Worm (Caenorhabditis elegans) whole organism, L4 larva: Measurements from ENCODE around the gene C25D7.10.

Experiments
- F49E8.2 ChIP-seq: sonication (generic microtip); optimal IDR thresholded peaks from 2 replicates; lab custom pipeline; 2016; ENCODE audit warnings: missing compliant biosample characterization, mild to moderate bottlenecking, missing genetic modification characterization, borderline replicate concordance
- R02D3.7 ChIP-seq: fragments of 150-350 bp; sonication (generic microtip); optimal IDR thresholded peaks from 3 replicates; lab custom pipeline; 2014; ENCODE audit warnings: missing biosample characterization, missing genetic modification characterization
- T20F7.1 ChIP-seq: fragments of 200-800 bp; sonication (Bioruptor generic); optimal IDR thresholded peaks from 2 replicates; lab custom pipeline; 2018; ENCODE audit warnings: mild to moderate bottlenecking, missing genetic modification characterization, missing compliant biosample characterization
- T26A8.4 ChIP-seq: fragments of 200-800 bp; sonication (Bioruptor generic); IDR thresholded peaks from 2 replicates; pipeline ENCODE4 v1.3.6; 2022; ENCODE audit warnings: missing genetic modification characterization, missing compliant biosample characterization
- Y75B8A.6 ChIP-seq: fragments of 200-800 bp; sonication (Bioruptor generic); IDR thresholded peaks from 2 replicates; pipeline ENCODE4 v1.3.6; 2022; ENCODE audit warnings: missing genetic modification reagents, missing genetic modification characterization, missing compliant biosample characterization
- aha-1 ChIP-seq: fragments of 150-350 bp; peaks from one replicate; lab custom pipeline; 2014; ENCODE audit warnings: missing biosample characterization, missing genetic modification characterization
- aly-2 ChIP-seq: sonication (generic microtip); optimal IDR thresholded peaks from 2 replicates; lab custom pipeline; 2018; ENCODE audit warnings: missing biosample characterization, missing genetic modification characterization
- arid-1 ChIP-seq: fragments of 200-800 bp; sonication (Bioruptor generic); conservative IDR thresholded peaks from 2 replicates; pipeline ENCODE4 v1.3.6; 2022; ENCODE audit warnings: missing genetic modification reagents, missing genetic modification characterization, missing compliant biosample characterization
- daf-12 ChIP-seq: fragments of 150-350 bp; optimal IDR thresholded peaks from 2 replicates; lab custom pipeline; 2014; ENCODE audit warnings: missing biosample characterization, missing genetic modification reagents, missing genetic modification characterization
- daf-16 ChIP-seq, 3 experiments: sonication (generic microtip); optimal IDR thresholded peaks; 2 replicates each; lab custom pipeline; 2016 to 2017; ENCODE audit warnings: missing genetic modification characterization in 3 of 3, missing genetic modification reagents in 3 of 3, mild to moderate bottlenecking in 2 of 3, missing compliant biosample characterization in 2 of 3, missing biosample characterization in 1 of 3, moderate library complexity in 1 of 3
- daf-19 ChIP-seq: fragments of 200-800 bp; sonication (Bioruptor generic); conservative IDR thresholded peaks from 2 replicates; pipeline ENCODE4 v1.3.6; 2022; ENCODE audit warnings: missing genetic modification characterization, missing compliant biosample characterization
- dmd-8 ChIP-seq: fragments of 200-800 bp; sonication (Bioruptor generic); IDR thresholded peaks from 2 replicates; pipeline ENCODE4 v1.3.6; 2022; ENCODE audit warnings: missing genetic modification characterization, missing compliant biosample characterization
- dpl-1 ChIP-seq: fragments of 150-350 bp; optimal IDR thresholded peaks from 2 replicates; lab custom pipeline; 2014; ENCODE audit warnings: missing biosample characterization, missing genetic modification reagents, missing genetic modification characterization
- duxl-1 ChIP-seq: sonication (generic microtip); optimal IDR thresholded peaks from 2 replicates; lab custom pipeline; 2016; ENCODE audit warnings: mild to moderate bottlenecking, missing genetic modification characterization, moderate library complexity, missing compliant biosample characterization; ENCODE audit not compliant: poor library complexity
- dve-1 ChIP-seq: sonication (generic microtip); optimal IDR thresholded peaks from 2 replicates; lab custom pipeline; 2017; ENCODE audit warnings: antibody characterized with exemption, mild to moderate bottlenecking, missing genetic modification characterization, missing compliant biosample characterization; ENCODE audit not compliant: insufficient read depth
- egl-27 ChIP-seq: sonication (generic microtip); optimal IDR thresholded peaks from 3 replicates; lab custom pipeline; 2017; ENCODE audit warnings: missing biosample characterization, missing genetic modification reagents, missing genetic modification characterization
- egl-43 ChIP-seq: fragments of 200-800 bp; sonication (Bioruptor generic); IDR thresholded peaks from 2 replicates; pipeline ENCODE4 v1.3.6; 2022; ENCODE audit warnings: missing genetic modification reagents, missing genetic modification characterization, missing compliant biosample characterization
- fkh-10 ChIP-seq: fragments of 150-350 bp; optimal IDR thresholded peaks from 2 replicates; lab custom pipeline; 2014; ENCODE audit warnings: missing biosample characterization, missing genetic modification reagents, missing genetic modification characterization
- fos-1 ChIP-seq: fragments of 150-350 bp; optimal IDR thresholded peaks from 2 replicates; lab custom pipeline; 2014; ENCODE audit warnings: missing biosample characterization, missing genetic modification characterization
- hif-1 ChIP-seq, 2 experiments: sonication (generic microtip); optimal IDR thresholded peaks; 2 replicates each; lab custom pipeline; 2016 to 2017; ENCODE audit warnings: missing compliant biosample characterization in 2 of 2, missing genetic modification characterization in 2 of 2, missing genetic modification reagents in 2 of 2, missing genotype in 2 of 2, mild to moderate bottlenecking in 1 of 2
- hlh-11 ChIP-seq: fragments of 200-800 bp; sonication (Bioruptor generic); optimal IDR thresholded peaks from 2 replicates; lab custom pipeline; 2018; ENCODE audit warnings: mild to moderate bottlenecking, missing genetic modification characterization, missing compliant biosample characterization
- hlh-30 ChIP-seq: sonication (generic microtip); optimal IDR thresholded peaks from 2 replicates; lab custom pipeline; 2017; ENCODE audit warnings: antibody characterized with exemption, mild to moderate bottlenecking, missing genetic modification characterization, missing compliant biosample characterization; ENCODE audit not compliant: insufficient read depth
- jun-1 ChIP-seq: fragments of 150-350 bp; optimal IDR thresholded peaks from 2 replicates; lab custom pipeline; 2014; ENCODE audit warnings: missing biosample characterization, missing genetic modification reagents, missing genetic modification characterization
- lin-1 ChIP-seq: fragments of 200-800 bp; sonication (Bioruptor generic); IDR thresholded peaks from 2 replicates; pipeline ENCODE4 v1.3.6; 2022; ENCODE audit warnings: missing genetic modification reagents, missing genetic modification characterization, missing compliant biosample characterization
- lin-13 ChIP-seq: fragments of 150-350 bp; optimal IDR thresholded peaks from 2 replicates; lab custom pipeline; 2014; ENCODE audit warnings: missing biosample characterization, missing genetic modification reagents, missing genetic modification characterization
- lin-38 ChIP-seq: fragments of 200-800 bp; sonication (Bioruptor generic); IDR thresholded peaks from 2 replicates; pipeline ENCODE4 v1.3.6; 2022; ENCODE audit warnings: missing genetic modification reagents, missing genetic modification characterization, missing compliant biosample characterization
- lsy-2 ChIP-seq, 2 experiments: fragments of 150-350 bp in 1 of 2; sonication (generic microtip) in 1 of 2; optimal IDR thresholded peaks; 2 replicates each; lab custom pipeline; 2014 to 2017; ENCODE audit warnings: missing biosample characterization in 2 of 2, missing genetic modification characterization in 2 of 2
- madf-5 ChIP-seq, 2 experiments: fragments of 200-800 bp; sonication (Bioruptor generic); IDR thresholded peaks; 2 replicates each; pipeline ENCODE4 v1.3.6; 2022; ENCODE audit warnings: missing compliant biosample characterization in 2 of 2, missing genetic modification characterization in 2 of 2
- mes-2 ChIP-seq: sonication (generic microtip); optimal IDR thresholded peaks from 2 replicates; lab custom pipeline; 2016; ENCODE audit warnings: missing genotype, mild to moderate bottlenecking, missing genetic modification characterization, missing compliant biosample characterization; ENCODE audit not compliant: poor library complexity, severe bottlenecking
- mxl-2 ChIP-seq: fragments of 200-800 bp; sonication (Bioruptor generic); conservative IDR thresholded peaks from 2 replicates; pipeline ENCODE4 v1.3.6; 2022; ENCODE audit warnings: missing genetic modification reagents, missing genetic modification characterization, missing compliant biosample characterization
- mxl-3 ChIP-seq: fragments of 200-800 bp; sonication (Bioruptor generic); optimal IDR thresholded peaks from 2 replicates; lab custom pipeline; 2018; ENCODE audit warnings: mild to moderate bottlenecking, missing genetic modification characterization, missing compliant biosample characterization
- nhr-111 ChIP-seq: fragments of 200-800 bp; sonication (Bioruptor generic); optimal IDR thresholded peaks from 2 replicates; lab custom pipeline; 2018; ENCODE audit warnings: mild to moderate bottlenecking, missing genetic modification characterization, missing compliant biosample characterization
- nhr-237 ChIP-seq: sonication (generic microtip); optimal IDR thresholded peaks from 2 replicates; lab custom pipeline; 2017; ENCODE audit warnings: missing biosample characterization, missing genetic modification characterization
- nhr-25 ChIP-seq: sonication (generic microtip); optimal IDR thresholded peaks from 2 replicates; lab custom pipeline; 2017; ENCODE audit warnings: missing genetic modification characterization, mild to moderate bottlenecking, missing compliant biosample characterization, antibody characterized with exemption, moderate library complexity, borderline replicate concordance; ENCODE audit not compliant: insufficient read depth
- nhr-28 ChIP-seq: fragments of 150-350 bp; optimal IDR thresholded peaks from 2 replicates; lab custom pipeline; 2014; ENCODE audit warnings: missing biosample characterization, missing genetic modification characterization
- nhr-42 ChIP-seq: fragments of 200-800 bp; sonication (Bioruptor generic); IDR thresholded peaks from 2 replicates; pipeline ENCODE4 v1.3.6; 2022; ENCODE audit warnings: missing genetic modification characterization, missing compliant biosample characterization
- nhr-48 ChIP-seq: sonication (generic microtip); optimal IDR thresholded peaks from 2 replicates; lab custom pipeline; 2016; ENCODE audit warnings: mild to moderate bottlenecking, missing genetic modification characterization, missing compliant biosample characterization
- nhr-6 ChIP-seq: fragments of 150-350 bp; optimal IDR thresholded peaks from 2 replicates; lab custom pipeline; 2014; ENCODE audit warnings: missing biosample characterization, missing genetic modification characterization
- pha-4 ChIP-seq, 2 experiments: fragments of 150-350 bp in 1 of 2; fragments of 200-800 bp in 1 of 2; sonication (Bioruptor generic) in 1 of 2; IDR thresholded peaks in 1 of 2; optimal IDR thresholded peaks in 1 of 2; 2 replicates each; pipeline versions ENCODE4 v1.3.6 to Lab custom; 2014 to 2022; ENCODE audit warnings: missing genetic modification characterization in 2 of 2, missing genetic modification reagents in 2 of 2, missing biosample characterization in 1 of 2, missing compliant biosample characterization in 1 of 2
- php-3 ChIP-seq: fragments of 200-800 bp; sonication (Bioruptor generic); IDR thresholded peaks from 2 replicates; pipeline ENCODE4 v1.3.6; 2022; ENCODE audit warnings: missing genetic modification reagents, missing genetic modification characterization, missing compliant biosample characterization
- pqm-1 ChIP-seq: sonication (generic microtip); optimal IDR thresholded peaks from 2 replicates; lab custom pipeline; 2017; ENCODE audit warnings: missing biosample characterization, missing genetic modification characterization
- snpc-1.2 ChIP-seq: fragments of 200-800 bp; sonication (Bioruptor generic); IDR thresholded peaks from 2 replicates; pipeline ENCODE4 v1.3.6; 2022; ENCODE audit warnings: missing genetic modification reagents, missing genetic modification characterization, missing compliant biosample characterization
- snpc-4 ChIP-seq: fragments of 150-350 bp; optimal IDR thresholded peaks from 2 replicates; lab custom pipeline; 2014; ENCODE audit warnings: missing biosample characterization, missing genetic modification characterization
- spr-1 ChIP-seq: sonication (generic microtip); optimal IDR thresholded peaks from 2 replicates; lab custom pipeline; 2016; ENCODE audit warnings: mild to moderate bottlenecking, missing genetic modification characterization, missing compliant biosample characterization
- unc-130 ChIP-seq: sonication (generic microtip); optimal IDR thresholded peaks from 2 replicates; lab custom pipeline; 2016; ENCODE audit warnings: missing genetic modification reagents, missing genetic modification characterization, missing compliant biosample characterization
- unc-39 ChIP-seq: sonication (generic microtip); optimal IDR thresholded peaks from 2 replicates; lab custom pipeline; 2017; ENCODE audit warnings: missing biosample characterization, missing genetic modification characterization
- zfp-2 ChIP-seq: sonication (generic microtip); optimal IDR thresholded peaks from 2 replicates; lab custom pipeline; 2016; ENCODE audit warnings: mild to moderate bottlenecking, missing genetic modification characterization, missing compliant biosample characterization
- zfp-3 ChIP-seq: fragments of 200-800 bp; sonication (Bioruptor generic); conservative IDR thresholded peaks from 2 replicates; pipeline ENCODE4 v1.3.6; 2022; ENCODE audit warnings: missing genetic modification reagents, missing genetic modification characterization, missing compliant biosample characterization

C25D7.10 gene

DNA sequence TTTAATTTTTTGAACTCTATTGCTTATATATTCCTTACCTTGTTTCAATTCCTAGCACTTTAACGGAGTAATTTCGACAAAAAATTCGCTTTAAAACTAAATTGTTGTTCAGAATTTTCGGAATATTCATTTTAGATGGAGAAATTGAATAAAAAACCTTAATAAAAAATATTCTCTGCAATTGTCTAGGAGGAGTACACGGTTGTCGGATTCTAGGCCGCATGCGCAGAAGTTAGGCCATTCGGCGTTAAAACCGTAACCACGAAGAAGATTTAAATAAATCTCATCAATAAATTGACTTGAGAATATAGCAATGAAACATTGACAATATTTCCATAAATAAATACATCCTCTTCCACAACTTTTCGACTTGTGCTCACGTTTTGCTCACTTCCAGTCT, 15.0 kb downstream of the C25D7.10 start, which contains the start of the genes C01G10.10 and C01G10.9 (continued):
- peak; percentile 39 for TF ChIP-seq dve-1 (tag; lab: Kevin White, UChicago)
- TF ChIP-seq F49E8.2: peak; percentile 1
- no peak for TF ChIP-seq snpc-4 (tag; lab: Kevin White, UChicago)
- TF ChIP-seq hlh-30: peak; percentile 3
- TF ChIP-seq nhr-48 (tag; lab: Kevin White, UChicago): peak; percentile 1
- TF ChIP-seq lin-38 (GFP tag; lab: Robert Waterston, UW): peak; percentile 74
- TF ChIP-seq unc-130 (GFP tag; lab: Kevin White, UChicago): peak; percentile 89
- no peak for TF ChIP-seq egl-43
- TF ChIP-seq lsy-2 (tag; optimal IDR thresholded peaks at IDR 0.05; lab: Kevin White, UChicago): peak in 1 of 2 experiments; percentile 80
- peak; percentile 31 for TF ChIP-seq spr-1 (tag; lab: Kevin White, UChicago)
- peak; percentile 33 for TF ChIP-seq T20F7.1
- TF ChIP-seq dpl-1 (GFP tag; lab: Kevin White, UChicago): peak; percentile 63
- TF ChIP-seq lin-13 (GFP tag; lab: Kevin White, UChicago): peak; percentile 49
- peak; percentile 71 for TF ChIP-seq duxl-1
- TF ChIP-seq hlh-11 (tag; lab: Kevin White, UChicago): no peak
- TF ChIP-seq nhr-6 (tag; lab: Kevin White, UChicago): peak; percentile 69
- TF ChIP-seq arid-1 (GFP tag; lab: Robert Waterston, UW): no peak
- TF ChIP-seq snpc-1.2: no peak

DNA sequence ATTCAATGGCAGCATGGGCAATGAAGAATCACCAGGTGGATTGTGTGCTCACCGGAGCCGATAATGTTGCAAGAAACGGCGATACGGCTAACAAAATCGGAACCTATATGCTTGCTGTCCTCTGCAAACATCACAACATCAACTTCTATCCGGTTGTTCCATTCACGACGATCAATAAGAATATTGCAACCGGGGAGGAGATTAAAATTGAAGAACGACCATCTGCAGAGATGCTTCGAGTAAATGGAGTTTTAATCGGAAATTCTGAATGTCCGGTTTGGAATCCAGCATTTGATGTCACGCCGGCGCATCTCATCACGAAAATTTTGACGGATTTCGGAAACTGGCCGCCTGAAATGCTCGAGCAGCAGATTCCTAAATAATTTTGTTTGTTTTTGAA, 16.4 kb downstream of the C25D7.10 start:
- TF ChIP-seq nhr-25 (no peak), zfp-2 (tag; lab: Kevin White, UChicago) (no peak), mxl-3 (GFP tag; lab: Kevin White, UChicago) (no peak), nhr-237 (tag; lab: Kevin White, UChicago) (no peak), lin-1 (GFP tag; lab: Robert Waterston, UW) (no peak), nhr-111 (GFP tag; lab: Kevin White, UChicago) (no peak), fos-1 (no peak), hif-1 (tag; optimal IDR thresholded peaks at IDR 0.05; lab: Kevin White, UChicago) (no peak), aly-2 (tag; lab: Kevin White, UChicago) (no peak), snpc-1.2 (no peak), pqm-1 (tag; lab: Kevin White, UChicago) (no peak), daf-12 (tag; lab: Kevin White, UChicago) (no peak), dve-1 (tag; lab: Kevin White, UChicago) (peak; percentile 10), madf-5 (GFP tag; IDR thresholded peaks at IDR 0.05; lab: Robert Waterston, UW) (no peak), duxl-1 (peak; percentile 44), zfp-3 (no peak), Y75B8A.6 (GFP tag; lab: Robert Waterston, UW) (0 out of 2 replicates have a peak, but pooled peaks have one; percentile 21), aha-1 (peak; percentile 18), lin-38 (GFP tag; lab: Robert Waterston, UW) (peak; percentile 66), spr-1 (tag; lab: Kevin White, UChicago) (no peak), nhr-28 (no peak), egl-27 (tag; lab: Kevin White, UChicago) (no peak), nhr-42 (GFP tag; lab: Robert Waterston, UW) (no peak), dmd-8 (GFP tag; lab: Robert Waterston, UW) (no peak), T26A8.4 (GFP tag; lab: Robert Waterston, UW) (peak; percentile 14; the same call in 1 of the 2 replicates), jun-1 (tag; lab: Kevin White, UChicago) (no peak), R02D3.7 (no peak), fkh-10 (GFP tag; lab: Kevin White, UChicago) (no peak), mes-2 (tag; lab: Kevin White, UChicago) (no peak), unc-39 (tag; lab: Kevin White, UChicago) (no peak), daf-19 (no peak), hlh-11 (tag; lab: Kevin White, UChicago) (no peak), pha-4 (GFP tag; IDR thresholded peaks at IDR 0.05; lab: Robert Waterston, UW) (peak; percentile 47; the same call in 1 of the 2 replicates), pha-4 (tag; optimal IDR thresholded peaks at IDR 0.05; lab: Kevin White, UChicago) (no peak), daf-16 (GFP tag; optimal IDR thresholded peaks at IDR 0.05; lab: Kevin White, UChicago) (no peak), daf-16 (tag; optimal IDR thresholded peaks at IDR 0.05; lab: Kevin White, UChicago) (peak; percentile 25), php-3 (GFP tag; lab: Robert Waterston, UW) (no peak), mxl-2 (no peak)
